Worm (Caenorhabditis elegans) whole organism, early embryonic: ENCODE data around the gene pid-1.

Experiments
- ama-1 ChIP-seq: fragments of 150-350 bp; optimal IDR thresholded peaks from 2 replicates; lab custom pipeline; 2014
- ceh-36 ChIP-seq: sonication (generic microtip); optimal IDR thresholded peaks from 2 replicates; lab custom pipeline; 2016; ENCODE audit warnings: missing genetic modification characterization, inconsistent platforms, missing compliant biosample characterization
- sea-1 ChIP-seq: fragments of 200-800 bp; sonication (Bioruptor generic); conservative IDR thresholded peaks from 2 replicates; pipeline ENCODE4 v1.3.6; 2022; ENCODE audit warnings: missing genetic modification characterization, missing compliant biosample characterization
- tra-4 ChIP-seq: sonication (generic microtip); optimal IDR thresholded peaks from 2 replicates; lab custom pipeline; 2017; ENCODE audit warnings: missing genetic modification characterization, missing compliant biosample characterization

- no peak for TF ChIP-seq ama-1 (lab: Kevin White, UChicago)
- TF ChIP-seq ceh-36 (tag; lab: Kevin White, UChicago), result no peak
- TF ChIP-seq tra-4 (tag; lab: Kevin White, UChicago), result no peak
- no peak for TF ChIP-seq sea-1 (GFP tag; lab: Robert Waterston, UW)
Observed at ce11 chrII:7705152-7705551, 14.8 kb upstream of the pid-1 start, which contains the start of gene B0495.7.
